Fruit fly (Drosophila melanogaster): Measurements from ENCODE around the gene Dpy-30L2.

- TF ChIP-seq disco-r (GFP tag; optimal IDR thresholded peaks at IDR 0.05) = no peak
- TF ChIP-seq CG10462 (GFP tag; optimal IDR thresholded peaks at IDR 0.05) = no peak
These were observed 37.4 kb downstream of the Dpy-30L2 start for dm6 chr3L:4010122-4010521.

Data from whole organism, embryonic.